Fruit fly (Drosophila melanogaster): ENCODE data around the gene CG43391.

The CG43391 gene

dm6 chr3L:11579919-11580318, 900 bp downstream of the CG43391 start, which contains the start of gene CG43390 (continued):
- peak; percentile 68; the same call in 1 of the 2 replicates for TF ChIP-seq sob (GFP tag; IDR thresholded peaks at IDR 0.05)
- TF ChIP-seq bcd (GFP tag; optimal IDR thresholded peaks at IDR 0.05), result peak; percentile 29
- TF ChIP-seq CG9817 (tag; optimal IDR thresholded peaks at IDR 0.05), result peak; percentile 40
- peak; percentile 27 for TF ChIP-seq pho (GFP tag; optimal IDR thresholded peaks at IDR 0.05)
- peak; percentile 75 for TF ChIP-seq CG11695 (GFP tag; IDR thresholded peaks at IDR 0.05)
- TF ChIP-seq CG30431 (GFP tag; optimal IDR thresholded peaks at IDR 0.05), result no peak
- TF ChIP-seq CG13424 (tag; optimal IDR thresholded peaks at IDR 0.05), result peak; percentile 27
- TF ChIP-seq seq (GFP tag; IDR thresholded peaks at IDR 0.05), result no peak
- peak; percentile 6 for TF ChIP-seq CG6813 (GFP tag; optimal IDR thresholded peaks at IDR 0.05)
- TF ChIP-seq CG8290 (GFP tag; optimal IDR thresholded peaks at IDR 0.05), result no peak
- peak in 1 of 2 experiments; percentile 96 for TF ChIP-seq CG8290 (tag; optimal IDR thresholded peaks at IDR 0.05)
- TF ChIP-seq pros (GFP tag; optimal IDR thresholded peaks at IDR 0.05), result no peak
- peak; percentile 7 for TF ChIP-seq CG12744 (GFP tag; optimal IDR thresholded peaks at IDR 0.05)
- peak; percentile 52 for TF ChIP-seq odd (GFP tag; optimal IDR thresholded peaks at IDR 0.05)
- TF ChIP-seq gro (GFP tag; optimal IDR thresholded peaks at IDR 0.05), result peak; percentile 59
- no peak for TF ChIP-seq peb (GFP tag; IDR thresholded peaks at IDR 0.05)
- no peak for TF ChIP-seq sens-2 (GFP tag; IDR thresholded peaks at IDR 0.05)
- peak; percentile 48 for TF ChIP-seq wek (GFP tag; optimal IDR thresholded peaks at IDR 0.05)
- TF ChIP-seq CG5953 (GFP tag; IDR thresholded peaks at IDR 0.05), result no peak
- no peak for TF ChIP-seq Gug (GFP tag; IDR thresholded peaks at IDR 0.05)
- TF ChIP-seq CoRest (tag; optimal IDR thresholded peaks at IDR 0.05), result peak; percentile 39
- peak; percentile 24 for TF ChIP-seq CG7556 (GFP tag; optimal IDR thresholded peaks at IDR 0.05)
- TF ChIP-seq danr (GFP tag; IDR thresholded peaks at IDR 0.05), result peak; percentile 9; the same call in 1 of the 2 replicates
- TF ChIP-seq Hand (GFP tag; optimal IDR thresholded peaks at IDR 0.05), result peak; percentile 46
- peak; percentile 2 for TF ChIP-seq trh (GFP tag; optimal IDR thresholded peaks at IDR 0.05)
- peak; percentile 89 for TF ChIP-seq mirr (GFP tag; optimal IDR thresholded peaks at IDR 0.05)
- TF ChIP-seq gfzf (GFP tag; optimal IDR thresholded peaks at IDR 0.05), result no peak
- TF ChIP-seq CG6854 (GFP tag; optimal IDR thresholded peaks at IDR 0.05), result peak; percentile 53
- TF ChIP-seq unpg (GFP tag; optimal IDR thresholded peaks at IDR 0.05), result peak; percentile 57
- TF ChIP-seq CG15011 (GFP tag; optimal IDR thresholded peaks at IDR 0.05), result peak; percentile 65
- peak; percentile 7 for TF ChIP-seq CG6683 (GFP tag; optimal IDR thresholded peaks at IDR 0.05)
- TF ChIP-seq CG1603 (tag; optimal IDR thresholded peaks at IDR 0.05), result peak; percentile 41
- peak; percentile 4 for TF ChIP-seq CG3407 (GFP tag; optimal IDR thresholded peaks at IDR 0.05)
- TF ChIP-seq caup (GFP tag; optimal IDR thresholded peaks at IDR 0.05; ENCODE audit: severe bottlenecking), result peak; percentile 94
- peak; percentile 64 for TF ChIP-seq sd (tag; optimal IDR thresholded peaks at IDR 0.05)
- TF ChIP-seq CG14860 (GFP tag; IDR thresholded peaks at IDR 0.05; ENCODE audit: partially characterized antibody), result no peak
- TF ChIP-seq HmgZ (tag; optimal IDR thresholded peaks at IDR 0.05), result peak; percentile 68
- peak; percentile 69 for TF ChIP-seq Atf6 (GFP tag; IDR thresholded peaks at IDR 0.05)
- TF ChIP-seq HHEX (GFP tag; optimal IDR thresholded peaks at IDR 0.05), result peak; percentile 28
- peak; percentile 48 for TF ChIP-seq CG1647 (GFP tag; optimal IDR thresholded peaks at IDR 0.05)
- TF ChIP-seq Bteb2 (GFP tag; optimal IDR thresholded peaks at IDR 0.05), result peak; percentile 7
- TF ChIP-seq eyg (GFP tag; optimal IDR thresholded peaks at IDR 0.05), result peak; percentile 12
- TF ChIP-seq Adf1 (GFP tag; IDR thresholded peaks at IDR 0.05), result peak; percentile 37; the same call in 1 of the 2 replicates
- no peak for TF ChIP-seq dmrt99B (tag; optimal IDR thresholded peaks at IDR 0.05)
- peak; percentile 2 for TF ChIP-seq Jarid2 (GFP tag; optimal IDR thresholded peaks at IDR 0.05)
- peak; percentile 28; the same call in 1 of the 2 replicates for TF ChIP-seq CG11247 (GFP tag; IDR thresholded peaks at IDR 0.05)
- peak in 1 of 2 experiments; percentile 45 for TF ChIP-seq insv (GFP tag; optimal IDR thresholded peaks at IDR 0.05)
- peak; percentile 51; the same call in 1 of the 3 replicates for TF ChIP-seq dysf (GFP tag; IDR thresholded peaks at IDR 0.05)
- no peak; the same call in 1 of the 2 replicates for TF ChIP-seq NFAT (GFP tag; IDR thresholded peaks at IDR 0.05)
- no peak for TF ChIP-seq gce (GFP tag; IDR thresholded peaks at IDR 0.05)
- no peak for TF ChIP-seq gcm (GFP tag; optimal IDR thresholded peaks at IDR 0.05)
